Worm (Caenorhabditis elegans): ENCODE results near the gene zip-10.
A peak's percentile ranks its signal among the peaks of the same experiment; 100 is the strongest.

The zip-10 gene

DNA sequence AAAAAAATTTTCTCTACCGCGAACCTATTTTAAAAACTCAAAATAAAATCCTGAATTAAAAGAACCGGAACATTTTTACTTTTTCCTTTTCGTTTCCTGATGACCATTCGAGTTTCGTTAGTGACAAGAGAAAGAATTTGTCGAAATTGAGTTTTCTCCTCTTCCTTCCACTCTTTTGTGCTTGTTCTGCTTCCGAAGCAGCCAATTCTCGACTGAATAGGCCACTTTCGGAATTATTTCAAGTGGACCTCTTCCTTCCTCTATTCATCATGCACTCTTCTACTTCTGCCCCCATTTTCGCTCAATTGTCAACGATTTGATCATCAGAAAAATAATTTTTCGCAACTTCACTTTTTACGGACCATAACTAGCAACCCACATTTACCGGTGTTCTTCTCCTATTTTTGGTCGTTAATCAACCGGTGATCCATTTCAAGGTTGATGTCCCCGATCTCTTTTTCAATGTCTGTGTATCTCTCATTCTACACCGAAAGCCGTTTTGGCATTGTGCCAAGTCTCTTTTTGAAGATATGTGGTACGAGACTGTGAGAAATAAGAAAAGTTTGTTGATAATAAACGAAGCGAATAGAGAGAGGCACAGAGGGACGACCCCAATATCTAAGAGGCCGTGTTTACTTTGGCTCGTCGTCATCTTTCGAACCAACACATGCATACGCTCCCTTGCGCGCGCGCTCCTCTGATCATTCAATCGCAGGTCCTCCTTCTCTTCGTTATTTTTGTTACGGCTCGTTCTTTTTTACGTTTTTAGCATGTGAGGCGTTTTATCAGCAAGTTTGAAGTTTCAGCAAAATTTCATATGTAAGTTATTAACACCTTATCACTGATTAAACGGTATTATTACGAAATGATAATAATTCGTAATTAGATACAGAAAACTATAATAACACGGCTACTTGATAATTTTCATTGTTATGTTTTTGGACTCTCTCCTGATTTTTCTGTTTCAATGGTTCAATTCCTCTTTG, 24.3 kb upstream of the zip-10 start:
- no peak for TF ChIP-seq fos-1 (tag; optimal IDR thresholded peaks at IDR 0.05)
- TF ChIP-seq lsy-12 (tag; optimal IDR thresholded peaks at IDR 0.05) = no peak
- TF ChIP-seq egl-5 (tag; optimal IDR thresholded peaks at IDR 0.05) = no peak
- no peak for TF ChIP-seq nhr-237 (tag; optimal IDR thresholded peaks at IDR 0.05)
- no peak for TF ChIP-seq nhr-28 (tag; optimal IDR thresholded peaks at IDR 0.05)
- TF ChIP-seq ama-1 (optimal IDR thresholded peaks at IDR 0.05) = no peak
- no peak for TF ChIP-seq fkh-2 (tag; optimal IDR thresholded peaks at IDR 0.05)
- no peak for TF ChIP-seq ceh-28 (tag; optimal IDR thresholded peaks at IDR 0.05)
- no peak for TF ChIP-seq nhr-43 (tag; optimal IDR thresholded peaks at IDR 0.05; ENCODE audit: poor library complexity, severe bottlenecking)
- TF ChIP-seq lin-39 (tag; optimal IDR thresholded peaks at IDR 0.05) = no peak
- no peak for TF ChIP-seq mdl-1 (tag; optimal IDR thresholded peaks at IDR 0.05)
- TF ChIP-seq nhr-77 (tag; optimal IDR thresholded peaks at IDR 0.05) = no peak
- no peak for TF ChIP-seq sea-2 (GFP tag; optimal IDR thresholded peaks at IDR 0.05)
- TF ChIP-seq eor-1 (tag; optimal IDR thresholded peaks at IDR 0.05) = no peak
- no peak for TF ChIP-seq nhr-76 (tag; optimal IDR thresholded peaks at IDR 0.05)
- no peak for TF ChIP-seq hmg-11 (tag; optimal IDR thresholded peaks at IDR 0.05)
- TF ChIP-seq lin-15B (tag; optimal IDR thresholded peaks at IDR 0.05) = no peak
- no peak for TF ChIP-seq nhr-12 (tag; optimal IDR thresholded peaks at IDR 0.05)
- no peak for TF ChIP-seq aly-2 (tag; optimal IDR thresholded peaks at IDR 0.05)
- TF ChIP-seq pha-4 (tag; optimal IDR thresholded peaks at IDR 0.05) = peak; percentile 84
- peak; percentile 2 for TF ChIP-seq nhr-25 (tag; optimal IDR thresholded peaks at IDR 0.05)
- peak; percentile 50 for TF ChIP-seq pqm-1 (tag; optimal IDR thresholded peaks at IDR 0.05)
- no peak for TF ChIP-seq ztf-4 (tag; optimal IDR thresholded peaks at IDR 0.05)
- TF ChIP-seq elt-2 (tag; optimal IDR thresholded peaks at IDR 0.05) = peak; percentile 70
- no peak for TF ChIP-seq ceh-9 (tag; optimal IDR thresholded peaks at IDR 0.05)
- TF ChIP-seq jun-1 (tag; optimal IDR thresholded peaks at IDR 0.05) = peak; percentile 1
- no peak for TF ChIP-seq nhr-23 (tag; optimal IDR thresholded peaks at IDR 0.05)
- no peak for TF ChIP-seq skn-1 (tag; optimal IDR thresholded peaks at IDR 0.05)
- no peak for TF ChIP-seq ceh-82 (tag; optimal IDR thresholded peaks at IDR 0.05)
- TF ChIP-seq mml-1 (tag; optimal IDR thresholded peaks at IDR 0.05) = no peak
- no peak for TF ChIP-seq tbx-2 (tag; optimal IDR thresholded peaks at IDR 0.05)
- no peak for TF ChIP-seq daf-12 (tag; optimal IDR thresholded peaks at IDR 0.05)
- no peak for TF ChIP-seq nfya-1 (tag; optimal IDR thresholded peaks at IDR 0.05; ENCODE audit: insufficient read depth)
- TF ChIP-seq fkh-10 (GFP tag; optimal IDR thresholded peaks at IDR 0.05) = peak; percentile 50

ce11 chrV:11673746-11674365, 23.3 kb upstream of the zip-10 start:
- TF ChIP-seq elt-2 (tag; optimal IDR thresholded peaks at IDR 0.05) (no peak), tbx-2 (tag; optimal IDR thresholded peaks at IDR 0.05) (no peak), ceh-9 (tag; optimal IDR thresholded peaks at IDR 0.05) (no peak), nhr-23 (tag; optimal IDR thresholded peaks at IDR 0.05) (peak; percentile 23), nhr-43 (tag; optimal IDR thresholded peaks at IDR 0.05; ENCODE audit: poor library complexity, severe bottlenecking) (no peak), unc-62 (GFP tag; optimal IDR thresholded peaks at IDR 0.05) (no peak), nhr-25 (tag; optimal IDR thresholded peaks at IDR 0.05) (peak; percentile 36), unc-39 (tag; optimal IDR thresholded peaks at IDR 0.05) (no peak), pqm-1 (tag; optimal IDR thresholded peaks at IDR 0.05) (peak; percentile 1), mml-1 (tag; optimal IDR thresholded peaks at IDR 0.05) (no peak)

DNA sequence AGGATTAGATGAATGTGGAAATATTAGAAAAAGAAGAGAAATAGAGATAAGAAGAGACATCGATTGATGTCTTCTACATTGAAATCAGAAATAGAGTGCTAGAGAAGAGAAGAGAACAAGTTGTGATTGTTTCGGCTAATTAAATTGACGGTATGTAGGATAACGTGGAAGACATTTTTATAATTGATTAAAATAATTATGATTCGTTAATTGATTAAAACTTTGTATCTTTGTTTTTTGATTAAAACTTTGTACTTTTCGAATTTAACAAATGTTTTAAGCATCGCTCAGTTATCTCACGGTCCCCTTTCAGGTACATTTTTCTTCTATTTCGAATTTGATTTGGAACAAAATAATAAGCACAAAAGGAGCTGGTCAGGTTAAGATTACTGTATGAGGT, 21.9 kb upstream of the zip-10 start, which contains the start of gene lgc-44:
TSS of gene lgc-44 (minus strand) at position 101 of the 400 bp plus-strand sequence.
- no peak for TF ChIP-seq nhr-28 (tag; optimal IDR thresholded peaks at IDR 0.05)
- no peak for TF ChIP-seq nhr-11 (tag; optimal IDR thresholded peaks at IDR 0.05)
- TF ChIP-seq ceh-28 (tag; optimal IDR thresholded peaks at IDR 0.05) = peak; percentile 14
- TF ChIP-seq unc-62 (GFP tag; optimal IDR thresholded peaks at IDR 0.05) = no peak
- TF ChIP-seq mdl-1 (tag; optimal IDR thresholded peaks at IDR 0.05) = no peak
- no peak for TF ChIP-seq fkh-10 (GFP tag; optimal IDR thresholded peaks at IDR 0.05)
